Worm (Caenorhabditis elegans) whole organism, L4 larva: ENCODE results near the gene T12G3.4.

Experiments
- F26F4.8 ChIP-seq: fragments of 200-800 bp; sonication (Bioruptor generic); conservative IDR thresholded peaks from 2 replicates; pipeline ENCODE4 v1.3.6; 2022; ENCODE audit warnings: missing genetic modification characterization, missing compliant biosample characterization
- F44E2.7 ChIP-seq: fragments of 200-800 bp; sonication (Bioruptor generic); IDR thresholded peaks from 2 replicates; pipeline ENCODE4 v2.1.2; 2022; ENCODE audit warnings: missing genetic modification characterization, missing compliant biosample characterization
- F49E8.2 ChIP-seq: sonication (generic microtip); optimal IDR thresholded peaks from 2 replicates; lab custom pipeline; 2016; ENCODE audit warnings: missing compliant biosample characterization, mild to moderate bottlenecking, missing genetic modification characterization, borderline replicate concordance
- Y105C5A.15 ChIP-seq: fragments of 200-800 bp; sonication (Bioruptor generic); IDR thresholded peaks from 2 replicates; pipeline ENCODE4 v1.3.6; 2022; ENCODE audit warnings: missing genetic modification characterization, missing compliant biosample characterization
- Y5F2A.4 ChIP-seq: fragments of 200-800 bp; sonication (Bioruptor generic); optimal IDR thresholded peaks from 2 replicates; lab custom pipeline; 2018; ENCODE audit warnings: mild to moderate bottlenecking, missing genetic modification characterization, missing compliant biosample characterization
- ZK546.5 ChIP-seq, 2 experiments: sonication (generic microtip); optimal IDR thresholded peaks; 2 replicates each; lab custom pipeline; 2017; ENCODE audit warnings: missing biosample characterization in 2 of 2, missing genetic modification characterization in 2 of 2
- aha-1 ChIP-seq: fragments of 150-350 bp; peaks from one replicate; lab custom pipeline; 2014; ENCODE audit warnings: missing biosample characterization, missing genetic modification characterization
- attf-4 ChIP-seq: sonication (generic microtip); optimal IDR thresholded peaks from 3 replicates; lab custom pipeline; 2017; ENCODE audit warnings: missing biosample characterization, missing genetic modification characterization
- ceh-20 ChIP-seq: fragments of 200-800 bp; sonication (Bioruptor generic); IDR thresholded peaks from 2 replicates; pipeline ENCODE4 v1.3.6; 2022; ENCODE audit warnings: missing genetic modification reagents, missing genetic modification characterization, missing compliant biosample characterization
- ctbp-1 ChIP-seq: fragments of 200-800 bp; sonication (Bioruptor generic); IDR thresholded peaks from 2 replicates; pipeline ENCODE4 v1.3.6; 2022; ENCODE audit warnings: missing genetic modification reagents, missing genetic modification characterization, missing compliant biosample characterization
- daf-16 ChIP-seq, 3 experiments: sonication (generic microtip); optimal IDR thresholded peaks; 2 replicates each; lab custom pipeline; 2016 to 2017; ENCODE audit warnings: missing genetic modification characterization in 3 of 3, missing genetic modification reagents in 3 of 3, mild to moderate bottlenecking in 2 of 3, missing compliant biosample characterization in 2 of 3, missing biosample characterization in 1 of 3, moderate library complexity in 1 of 3
- dmd-6 ChIP-seq: fragments of 200-800 bp; sonication (Bioruptor generic); IDR thresholded peaks from 2 replicates; pipeline ENCODE4 v1.3.6; 2022; ENCODE audit warnings: missing genetic modification reagents, missing genetic modification characterization, missing compliant biosample characterization
- dpl-1 ChIP-seq: fragments of 150-350 bp; optimal IDR thresholded peaks from 2 replicates; lab custom pipeline; 2014; ENCODE audit warnings: missing biosample characterization, missing genetic modification reagents, missing genetic modification characterization
- dve-1 ChIP-seq: sonication (generic microtip); optimal IDR thresholded peaks from 2 replicates; lab custom pipeline; 2017; ENCODE audit warnings: antibody characterized with exemption, mild to moderate bottlenecking, missing genetic modification characterization, missing compliant biosample characterization; ENCODE audit not compliant: insufficient read depth
- egl-27 ChIP-seq: sonication (generic microtip); optimal IDR thresholded peaks from 3 replicates; lab custom pipeline; 2017; ENCODE audit warnings: missing biosample characterization, missing genetic modification reagents, missing genetic modification characterization
- egl-43 ChIP-seq: fragments of 200-800 bp; sonication (Bioruptor generic); IDR thresholded peaks from 2 replicates; pipeline ENCODE4 v1.3.6; 2022; ENCODE audit warnings: missing genetic modification reagents, missing genetic modification characterization, missing compliant biosample characterization
- fkh-10 ChIP-seq: fragments of 150-350 bp; optimal IDR thresholded peaks from 2 replicates; lab custom pipeline; 2014; ENCODE audit warnings: missing biosample characterization, missing genetic modification reagents, missing genetic modification characterization
- hlh-30 ChIP-seq: sonication (generic microtip); optimal IDR thresholded peaks from 2 replicates; lab custom pipeline; 2017; ENCODE audit warnings: antibody characterized with exemption, mild to moderate bottlenecking, missing genetic modification characterization, missing compliant biosample characterization; ENCODE audit not compliant: insufficient read depth
- jun-1 ChIP-seq: fragments of 150-350 bp; optimal IDR thresholded peaks from 2 replicates; lab custom pipeline; 2014; ENCODE audit warnings: missing biosample characterization, missing genetic modification reagents, missing genetic modification characterization
- lim-7 ChIP-seq: fragments of 200-800 bp; sonication (Bioruptor generic); IDR thresholded peaks from 2 replicates; pipeline ENCODE4 v1.3.6; 2022; ENCODE audit warnings: missing genetic modification characterization, missing compliant biosample characterization
- lin-15B ChIP-seq: fragments of 150-350 bp; sonication (generic microtip); optimal IDR thresholded peaks from 3 replicates; lab custom pipeline; 2014; ENCODE audit warnings: missing biosample characterization, missing genetic modification characterization
- lin-29 ChIP-seq: fragments of 200-800 bp; sonication (Bioruptor generic); IDR thresholded peaks from 2 replicates; pipeline ENCODE4 v1.3.6; 2022; ENCODE audit warnings: missing genetic modification reagents, missing genetic modification characterization, missing compliant biosample characterization
- madf-5 ChIP-seq, 2 experiments: fragments of 200-800 bp; sonication (Bioruptor generic); IDR thresholded peaks; 2 replicates each; pipeline ENCODE4 v1.3.6; 2022; ENCODE audit warnings: missing compliant biosample characterization in 2 of 2, missing genetic modification characterization in 2 of 2
- mxl-2 ChIP-seq: fragments of 200-800 bp; sonication (Bioruptor generic); conservative IDR thresholded peaks from 2 replicates; pipeline ENCODE4 v1.3.6; 2022; ENCODE audit warnings: missing genetic modification reagents, missing genetic modification characterization, missing compliant biosample characterization
- nhr-102 ChIP-seq: sonication (generic microtip); optimal IDR thresholded peaks from 2 replicates; lab custom pipeline; 2016; ENCODE audit warnings: mild to moderate bottlenecking, missing genetic modification characterization, moderate library complexity, missing compliant biosample characterization
- nhr-237 ChIP-seq: sonication (generic microtip); optimal IDR thresholded peaks from 2 replicates; lab custom pipeline; 2017; ENCODE audit warnings: missing biosample characterization, missing genetic modification characterization
- nhr-25 ChIP-seq: sonication (generic microtip); optimal IDR thresholded peaks from 2 replicates; lab custom pipeline; 2017; ENCODE audit warnings: missing genetic modification characterization, mild to moderate bottlenecking, missing compliant biosample characterization, antibody characterized with exemption, moderate library complexity, borderline replicate concordance; ENCODE audit not compliant: insufficient read depth
- nhr-6 ChIP-seq: fragments of 150-350 bp; optimal IDR thresholded peaks from 2 replicates; lab custom pipeline; 2014; ENCODE audit warnings: missing biosample characterization, missing genetic modification characterization
- nhr-77 ChIP-seq: fragments of 150-350 bp; optimal IDR thresholded peaks from 2 replicates; lab custom pipeline; 2014; ENCODE audit warnings: missing biosample characterization, missing genetic modification characterization
- rbr-2 ChIP-seq: sonication (generic microtip); optimal IDR thresholded peaks from 2 replicates; lab custom pipeline; 2016; ENCODE audit warnings: missing genotype, missing genetic modification characterization, missing compliant biosample characterization
- sdz-12 ChIP-seq: fragments of 200-800 bp; sonication (Bioruptor generic); optimal IDR thresholded peaks from 2 replicates; lab custom pipeline; 2018; ENCODE audit warnings: mild to moderate bottlenecking, missing genetic modification characterization, missing compliant biosample characterization
- set-16 ChIP-seq: fragments of 200-800 bp; sonication (Bioruptor generic); IDR thresholded peaks from 2 replicates; pipeline ENCODE4 v1.3.6; 2022; ENCODE audit warnings: missing genetic modification reagents, missing genetic modification characterization, missing compliant biosample characterization
- spr-1 ChIP-seq: sonication (generic microtip); optimal IDR thresholded peaks from 2 replicates; lab custom pipeline; 2016; ENCODE audit warnings: mild to moderate bottlenecking, missing genetic modification characterization, missing compliant biosample characterization
- zip-11 ChIP-seq: fragments of 200-800 bp; sonication (Bioruptor generic); IDR thresholded peaks from 2 replicates; pipeline ENCODE4 v1.3.6; 2022; ENCODE audit warnings: missing genetic modification characterization, missing compliant biosample characterization
- ztf-7 ChIP-seq: fragments of 150-350 bp; optimal IDR thresholded peaks from 2 replicates; lab custom pipeline; 2014; ENCODE audit warnings: missing biosample characterization, missing genetic modification characterization

Gene T12G3.4

ce11 chrIV:12032383-12032782 lies 15.7 kb upstream of the T12G3.4 start (continued):
- TF ChIP-seq F26F4.8 (GFP tag; lab: Robert Waterston, UW) (no peak), egl-27 (tag; lab: Kevin White, UChicago) (no peak), lin-29 (GFP tag; lab: Robert Waterston, UW) (no peak), spr-1 (peak; percentile 67), sdz-12 (GFP tag; lab: Kevin White, UChicago) (peak; percentile 49), lin-15B (tag; lab: Kevin White, UChicago) (no peak), jun-1 (tag; lab: Kevin White, UChicago) (peak; percentile 86)

ce11 chrIV:12033985-12034384 lies 14.1 kb upstream of the T12G3.4 start, which contains the start of gene sqst-1:
TSS of gene sqst-1 (plus strand) at chrIV:12034282.
- TF ChIP-seq hlh-30 (tag; lab: Kevin White, UChicago) = peak; percentile 36
- TF ChIP-seq ceh-20 (GFP tag; lab: Robert Waterston, UW) = no peak
- no peak for TF ChIP-seq nhr-6 (tag; lab: Kevin White, UChicago)
- no peak for TF ChIP-seq daf-16 (GFP tag; optimal IDR thresholded peaks at IDR 0.05; lab: Kevin White, UChicago)
- TF ChIP-seq daf-16 (tag; optimal IDR thresholded peaks at IDR 0.05; lab: Kevin White, UChicago) = peak; percentile 20
- no peak for TF ChIP-seq nhr-237 (tag; lab: Kevin White, UChicago)
- TF ChIP-seq lim-7 = no peak
- TF ChIP-seq dve-1 (tag; lab: Kevin White, UChicago) = peak; percentile 40
- no peak for TF ChIP-seq aha-1 (tag; lab: Kevin White, UChicago)
- TF ChIP-seq rbr-2 (tag; lab: Kevin White, UChicago) = no peak
- TF ChIP-seq dmd-6 (GFP tag; lab: Robert Waterston, UW) = no peak
- TF ChIP-seq Y105C5A.15 (GFP tag; lab: Robert Waterston, UW) = no peak
- no peak for TF ChIP-seq zip-11 (GFP tag; lab: Robert Waterston, UW)
- no peak for TF ChIP-seq F44E2.7 (GFP tag; lab: Robert Waterston, UW)
- no peak for TF ChIP-seq ZK546.5 (tag; optimal IDR thresholded peaks at IDR 0.05; lab: Kevin White, UChicago)
- TF ChIP-seq nhr-77 = peak; percentile 32

DNA sequence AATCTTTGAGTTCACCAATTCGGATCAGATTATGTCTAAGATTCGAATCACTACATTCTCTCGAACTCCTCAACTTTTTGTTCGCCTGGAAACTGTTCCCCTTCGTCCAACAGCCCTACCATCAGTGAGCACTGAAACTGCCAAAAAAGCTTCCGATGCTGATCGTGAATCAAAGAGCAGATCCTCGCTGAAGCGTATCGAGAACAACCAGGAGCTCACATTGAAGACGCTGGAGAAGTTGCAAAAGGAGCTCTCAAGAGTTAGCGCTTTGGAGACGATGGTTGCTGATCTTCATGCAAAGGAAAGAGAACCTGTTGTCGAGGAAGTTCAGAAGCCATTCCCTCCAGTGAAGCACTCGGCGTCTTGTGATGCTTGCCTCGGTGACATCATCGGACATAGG lies 13.3 kb upstream of the T12G3.4 start:
- TF ChIP-seq madf-5 (GFP tag; IDR thresholded peaks at IDR 0.05; lab: Robert Waterston, UW) (no peak), mxl-2 (GFP tag; lab: Robert Waterston, UW) (no peak), ZK546.5 (tag; optimal IDR thresholded peaks at IDR 0.05; lab: Kevin White, UChicago) (no peak), aha-1 (tag; lab: Kevin White, UChicago) (peak; percentile 62), dpl-1 (GFP tag; lab: Kevin White, UChicago) (no peak), set-16 (peak; percentile 15), attf-4 (tag; lab: Kevin White, UChicago) (no peak), zip-11 (GFP tag; lab: Robert Waterston, UW) (no peak), egl-43 (GFP tag; lab: Robert Waterston, UW) (peak; percentile 34; the same call in 1 of the 2 replicates), lin-15B (tag; lab: Kevin White, UChicago) (no peak), ctbp-1 (GFP tag; lab: Robert Waterston, UW) (no peak)

DNA sequence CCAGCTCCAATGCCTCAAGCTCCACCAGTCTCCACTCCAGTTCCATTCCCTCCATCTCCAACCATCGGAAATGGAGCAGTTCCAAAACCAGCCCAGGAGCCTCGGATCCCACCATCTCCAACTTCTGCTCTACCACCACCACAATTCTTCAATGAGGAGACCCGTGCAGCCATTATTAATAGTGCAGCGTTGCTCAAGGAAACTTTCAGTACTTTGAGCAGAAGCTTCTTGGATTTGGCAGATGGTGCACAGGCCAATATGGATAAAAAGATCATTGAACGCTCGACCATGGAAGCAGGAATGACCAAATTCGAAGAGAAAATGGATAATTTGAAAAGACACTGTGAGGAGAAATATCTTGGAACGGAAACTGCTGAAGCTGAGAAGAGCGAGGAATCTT lies 12.6 kb upstream of the T12G3.4 start:
- TF ChIP-seq nhr-25 (tag; lab: Kevin White, UChicago) (no peak), nhr-102 (tag; lab: Kevin White, UChicago) (peak; percentile 0), fkh-10 (GFP tag; lab: Kevin White, UChicago) (no peak), aha-1 (tag; lab: Kevin White, UChicago) (peak; percentile 94), Y5F2A.4 (peak; percentile 39), ztf-7 (tag; lab: Kevin White, UChicago) (no peak), F49E8.2 (tag; lab: Kevin White, UChicago) (no peak)
